Fruit fly (Drosophila melanogaster) ovary, adult (tissue): ENCODE results near the gene CG31855.
A peak's percentile ranks its signal among the peaks of the same experiment; 100 is the strongest.

Experiments used
- CG17801 ChIP-seq: fragments of 200-800 bp; optimal IDR thresholded peaks from 2 replicates; lab custom pipeline; 2019; ENCODE audit warnings: missing biosample characterization, mild to moderate bottlenecking, missing genetic modification characterization, moderate library complexity; ENCODE audit not compliant: partially characterized antibody

The CG31855 gene

DNA sequence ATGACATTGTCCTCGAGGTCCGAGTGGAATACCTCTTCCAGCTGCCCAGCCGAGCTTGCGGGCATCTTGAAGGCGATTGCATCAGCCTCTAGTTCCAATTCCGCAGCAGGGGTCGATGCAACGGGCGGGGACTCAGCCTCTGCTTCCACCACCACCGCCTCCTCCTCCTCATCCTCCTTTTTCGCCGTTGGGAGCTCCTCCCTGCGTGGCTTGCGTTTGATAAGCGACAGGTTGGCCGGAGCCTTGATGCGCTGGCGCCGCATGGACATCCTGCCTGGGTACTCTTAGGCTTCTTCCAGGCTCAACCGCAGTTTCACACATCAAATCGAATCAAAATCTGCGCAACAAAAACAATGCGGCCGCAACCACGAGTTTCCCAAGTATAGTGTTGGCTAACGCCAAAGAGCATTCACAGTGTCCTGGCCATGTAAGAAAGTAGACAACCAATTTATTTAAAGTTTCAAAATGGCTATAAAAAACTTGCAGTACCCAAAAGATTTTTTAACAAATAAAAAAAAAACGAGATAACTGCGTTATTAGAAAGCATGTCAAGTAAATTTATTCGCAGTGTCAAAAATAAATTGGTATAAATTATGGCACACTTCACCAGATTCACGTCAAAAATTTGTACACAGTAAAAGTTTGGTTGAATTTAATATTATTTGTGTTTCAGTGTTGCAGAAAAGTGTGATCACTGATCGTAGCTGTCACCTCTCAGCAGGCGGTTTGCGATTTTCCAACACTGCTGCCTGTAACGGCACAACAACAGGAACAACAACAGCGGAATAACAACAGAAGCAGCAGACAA lies 4.6 kb downstream of the CG31855 start, which contains the start of the genes Bdp1 and CG6565:
TSS of gene Bdp1 (minus strand) at position 456 of the 808 bp plus-strand sequence.
TSS of gene CG6565 (plus strand) at position 585 of the 808 bp plus-strand sequence.
- TF ChIP-seq CG17801 (GFP tag; lab: Kevin White, UChicago) = peak; percentile 88

DNA sequence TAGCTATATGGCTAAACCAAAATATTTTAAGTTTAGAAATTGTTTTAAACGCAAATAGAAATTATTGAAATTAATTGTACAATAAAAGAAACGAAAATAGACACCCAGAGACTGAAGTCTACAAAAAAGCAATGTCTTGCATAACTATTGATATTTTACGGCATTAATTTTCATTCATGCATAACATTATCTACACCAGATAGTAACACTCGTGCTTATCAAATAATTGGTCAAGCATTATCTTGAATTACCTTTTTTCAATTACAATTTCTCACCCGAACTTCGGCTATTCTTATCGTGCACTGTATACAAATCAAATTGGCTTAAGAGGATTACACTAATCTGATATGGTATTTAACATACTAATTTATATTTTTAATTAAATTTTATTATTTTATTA lies 7.1 kb downstream of the CG31855 start:
- TF ChIP-seq CG17801 (GFP tag; lab: Kevin White, UChicago) = no peak

DNA sequence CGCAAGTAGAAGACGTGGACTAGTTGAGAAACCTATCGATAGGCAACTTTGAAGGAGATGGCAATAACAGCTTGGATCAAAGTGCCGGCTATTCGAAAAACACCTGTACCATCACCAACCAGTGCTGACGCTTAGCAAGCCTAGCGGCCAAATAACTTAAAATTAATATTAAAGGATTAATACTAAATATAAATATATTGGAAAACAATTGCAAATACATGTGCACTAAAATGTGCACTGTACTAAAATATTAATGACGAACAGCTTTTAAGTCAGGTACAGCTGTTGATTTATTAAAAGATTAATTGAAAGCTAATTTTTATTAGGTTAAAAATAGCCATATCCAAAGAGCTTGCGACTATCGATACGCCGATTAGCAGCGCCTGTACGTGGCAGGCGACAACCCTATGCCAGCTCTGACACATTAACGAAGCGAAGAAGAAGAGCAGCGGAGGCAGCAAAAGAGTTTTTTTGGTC lies 9.5 kb downstream of the CG31855 start, which contains the start of the genes CG9302 and beta'COP:
TSS of gene CG9302 (minus strand) at position 51 of the 477 bp plus-strand sequence.
TSS of gene beta'COP (plus strand) at position 415 of the 477 bp plus-strand sequence.
- peak; percentile 81 for TF ChIP-seq CG17801 (GFP tag; lab: Kevin White, UChicago)

dm6 chr2L:13382351-13383029 lies 13.5 kb downstream of the CG31855 start, which contains the start of gene loqs:
Gene loqs (plus strand): TSS chr2L:13382652.
- peak; percentile 29 for TF ChIP-seq CG17801 (GFP tag; lab: Kevin White, UChicago)

dm6 chr2L:13387255-13387654 lies 18.3 kb downstream of the CG31855 start, which contains the start of the genes Ing5 and CG7099:
Gene Ing5 (minus strand): TSS chr2L:13387312.
Gene CG7099 (plus strand): TSS chr2L:13387571.
- TF ChIP-seq CG17801 (GFP tag; lab: Kevin White, UChicago) = peak; percentile 99

DNA sequence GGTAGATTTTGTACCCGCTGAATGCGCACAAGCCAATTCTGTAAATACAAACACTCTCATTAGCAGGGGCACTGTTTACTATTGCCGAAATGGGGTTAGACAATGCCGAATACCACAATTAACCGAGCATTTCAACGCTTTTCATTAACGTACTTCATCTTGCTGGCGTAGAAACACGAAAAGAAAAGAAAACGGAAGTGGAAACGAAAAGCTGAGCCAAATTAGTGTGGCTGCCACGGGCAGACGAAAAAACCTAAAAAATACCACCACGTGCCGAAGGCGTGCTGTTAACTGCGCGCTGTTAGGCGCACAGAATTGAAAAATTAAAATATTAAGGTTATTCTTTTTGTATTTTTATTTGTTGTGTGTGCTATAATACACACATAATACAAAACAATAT lies 25.9 kb downstream of the CG31855 start, which contains the start of gene RpL24:
TSS of gene RpL24 (minus strand) at position 229 of the 400 bp plus-strand sequence.
- TF ChIP-seq CG17801 (GFP tag; lab: Kevin White, UChicago) = peak; percentile 98

- TF ChIP-seq CG17801 (GFP tag; lab: Kevin White, UChicago) = no peak
Measured at dm6 chr2L:13396084-13396483, 27.1 kb downstream of the CG31855 start, which contains the start of gene CG16957. Gene CG16957 (minus strand): TSS chr2L:13396184.

- no peak for TF ChIP-seq CG17801 (GFP tag; lab: Kevin White, UChicago)
Measured at dm6 chr2L:13397393-13397792, 28.4 kb downstream of the CG31855 start.

- TF ChIP-seq CG17801 (GFP tag; lab: Kevin White, UChicago) = peak; percentile 89
Measured at dm6 chr2L:13398614-13399161, 29.7 kb downstream of the CG31855 start, which contains the start of the genes CG10859 and CG7110. Gene CG10859 (minus strand): TSS chr2L:13398664. Gene CG7110 (plus strand): TSS chr2L:13398991.

- TF ChIP-seq CG17801 (GFP tag; lab: Kevin White, UChicago) = peak; percentile 75
Measured at dm6 chr2L:13399565-13399964, 30.6 kb downstream of the CG31855 start.

dm6 chr2L:13411566-13411965 lies 42.6 kb downstream of the CG31855 start, which contains the start of gene Vm34Ca:
Gene Vm34Ca (minus strand): TSS chr2L:13411631.
- peak; percentile 68 for TF ChIP-seq CG17801 (GFP tag; lab: Kevin White, UChicago)

DNA sequence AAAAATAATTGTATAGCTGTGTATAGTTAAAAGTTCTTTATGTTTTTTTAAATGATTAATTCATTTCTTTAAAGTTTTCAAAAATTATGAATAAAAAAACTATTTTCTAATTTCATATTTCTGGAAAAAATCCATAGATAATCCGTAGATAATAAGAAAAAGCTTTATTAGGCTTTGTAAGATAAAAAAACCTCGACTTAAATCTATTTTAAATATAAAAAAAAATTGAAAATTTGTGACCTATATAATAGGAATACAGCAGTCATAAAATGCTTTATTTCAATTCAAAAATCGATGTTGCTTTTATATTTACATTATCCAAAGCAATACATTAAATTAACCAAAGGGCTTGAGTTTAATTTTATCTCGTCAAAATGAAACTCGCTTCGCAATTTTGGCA lies 43.2 kb downstream of the CG31855 start, which contains the start of gene Flad2:
TSS of gene Flad2 (plus strand) at position 301 of the 400 bp plus-strand sequence.
- TF ChIP-seq CG17801 (GFP tag; lab: Kevin White, UChicago) = no peak

dm6 chr2L:13414525-13415481 lies 45.8 kb downstream of the CG31855 start, which contains the start of the genes CG16956, CG42784 and CG43850:
Gene CG16956 (minus strand): TSS chr2L:13414575.
Gene CG42784 (plus strand): TSS chr2L:13415431.
Gene CG43850 (plus strand): TSS chr2L:13415431.
- no peak for TF ChIP-seq CG17801 (GFP tag; lab: Kevin White, UChicago)
